Worm (Caenorhabditis elegans): ENCODE measurements around the gene Y6D1A.2.

DNA sequence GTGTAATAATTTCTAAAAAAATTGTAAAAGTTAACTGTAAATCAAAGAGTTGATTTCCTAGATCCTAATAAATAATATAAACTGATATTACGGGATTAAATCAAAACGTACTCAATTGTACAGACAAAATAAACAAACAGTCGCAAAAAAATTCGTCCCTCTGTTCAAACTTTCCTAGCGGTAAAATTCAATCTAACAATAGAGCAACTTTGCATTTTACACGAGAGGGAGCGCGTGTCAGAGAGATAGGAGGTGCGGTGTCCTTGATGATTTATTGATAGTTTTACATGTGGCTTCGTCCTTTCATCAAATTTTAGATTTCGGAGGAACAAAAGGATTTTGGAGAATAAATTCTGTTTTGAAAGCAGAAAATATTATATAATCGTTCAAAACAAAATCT lies 10.9 kb upstream of the Y6D1A.2 start:
- no peak for TF ChIP-seq unc-62 (GFP tag; optimal IDR thresholded peaks at IDR 0.05)
- TF ChIP-seq unc-130 (GFP tag; optimal IDR thresholded peaks at IDR 0.05), result no peak
- no peak for TF ChIP-seq snpc-1.3 (tag; optimal IDR thresholded peaks at IDR 0.05; ENCODE audit: insufficient read depth)
- TF ChIP-seq nhr-27 (tag; optimal IDR thresholded peaks at IDR 0.05), result no peak
- no peak for TF ChIP-seq dpl-1 (GFP tag; optimal IDR thresholded peaks at IDR 0.05)
